Worm (Caenorhabditis elegans) whole organism, L2 larva: ENCODE data around the gene C37C3.10.

Experiments used
- F13H6.1 ChIP-seq: sonication (generic microtip); optimal IDR thresholded peaks from 2 replicates; lab custom pipeline; 2016; ENCODE audit warnings: missing genetic modification characterization, missing compliant biosample characterization
- ceh-16 ChIP-seq: fragments of 150-350 bp; optimal IDR thresholded peaks from 2 replicates; lab custom pipeline; 2014; ENCODE audit warnings: missing biosample characterization, missing genetic modification characterization
- egl-27 ChIP-seq: sonication (generic microtip); optimal IDR thresholded peaks from 3 replicates; lab custom pipeline; 2017; ENCODE audit warnings: missing biosample characterization, missing genetic modification reagents, missing genetic modification characterization
- elt-1 ChIP-seq: fragments of 150-350 bp; optimal IDR thresholded peaks from 2 replicates; lab custom pipeline; 2014; ENCODE audit warnings: missing biosample characterization, missing genetic modification characterization
- elt-3 ChIP-seq: sonication (generic microtip); optimal IDR thresholded peaks from 2 replicates; lab custom pipeline; 2017; ENCODE audit warnings: missing biosample characterization, missing genetic modification characterization
- nhr-10 ChIP-seq: sonication (generic microtip); optimal IDR thresholded peaks from 2 replicates; lab custom pipeline; 2017; ENCODE audit warnings: missing biosample characterization, missing genetic modification characterization
- nhr-21 ChIP-seq: fragments of 150-350 bp; optimal IDR thresholded peaks from 2 replicates; lab custom pipeline; 2014; ENCODE audit warnings: missing biosample characterization, missing genetic modification characterization
- nhr-77 ChIP-seq: fragments of 150-350 bp; optimal IDR thresholded peaks from 2 replicates; lab custom pipeline; 2014; ENCODE audit warnings: missing biosample characterization, missing genetic modification characterization
- snpc-4 ChIP-seq: fragments of 150-350 bp; optimal IDR thresholded peaks from 2 replicates; lab custom pipeline; 2014; ENCODE audit warnings: missing biosample characterization, missing genetic modification characterization
- unc-39 ChIP-seq: fragments of 150-350 bp; optimal IDR thresholded peaks from 2 replicates; lab custom pipeline; 2014; ENCODE audit warnings: missing biosample characterization, missing genetic modification characterization
- unc-55 ChIP-seq: fragments of 150-350 bp; sonication (generic microtip); optimal IDR thresholded peaks from 3 replicates; lab custom pipeline; 2014; ENCODE audit warnings: missing biosample characterization, missing genetic modification reagents, missing genetic modification characterization
- zag-1 ChIP-seq: fragments of 150-350 bp; optimal IDR thresholded peaks from 2 replicates; lab custom pipeline; 2014; ENCODE audit warnings: missing biosample characterization, missing genetic modification characterization
- ztf-4 ChIP-seq: fragments of 150-350 bp; optimal IDR thresholded peaks from 2 replicates; lab custom pipeline; 2014; ENCODE audit warnings: missing biosample characterization, missing genetic modification characterization

- no peak for TF ChIP-seq zag-1 (tag; lab: Kevin White, UChicago)
- TF ChIP-seq unc-39 = no peak
- no peak for TF ChIP-seq ztf-4 (tag; lab: Kevin White, UChicago)
- no peak for TF ChIP-seq snpc-4
- TF ChIP-seq unc-55 (GFP tag; lab: Kevin White, UChicago) = no peak
- TF ChIP-seq nhr-10 (tag; lab: Kevin White, UChicago) = no peak
- no peak for TF ChIP-seq elt-3 (tag; lab: Kevin White, UChicago)
- no peak for TF ChIP-seq F13H6.1 (tag; lab: Kevin White, UChicago)
- no peak for TF ChIP-seq elt-1 (tag; lab: Kevin White, UChicago)
- no peak for TF ChIP-seq ceh-16 (tag; lab: Kevin White, UChicago)
- no peak for TF ChIP-seq nhr-21 (tag; lab: Kevin White, UChicago)
- no peak for TF ChIP-seq nhr-77 (tag; lab: Kevin White, UChicago)
- no peak for TF ChIP-seq egl-27
These were observed 31.9 kb downstream of the C37C3.10 start for ce11 chrV:7830952-7831351.
